Worm (Caenorhabditis elegans) whole organism, L4/young adult: Measurements from ENCODE around the gene gcy-34.

Source experiments
- W03F9.2 ChIP-seq: fragments of 150-350 bp; optimal IDR thresholded peaks from 2 replicates; lab custom pipeline; 2014; ENCODE audit warnings: missing biosample characterization, missing genetic modification characterization
- dao-5 ChIP-seq: sonication (generic microtip); optimal IDR thresholded peaks from 2 replicates; lab custom pipeline; 2016; ENCODE audit warnings: missing genotype, missing genetic modification characterization, moderate library complexity, missing compliant biosample characterization
- him-1 ChIP-seq: sonication (generic microtip); optimal IDR thresholded peaks from 2 replicates; lab custom pipeline; 2016; ENCODE audit warnings: missing genotype, missing genetic modification reagents, missing genetic modification characterization, missing compliant biosample characterization

Gene gcy-34

ce11 chrV:13410688-13411087 is 25.0 kb upstream of the gcy-34 start, which contains the start of gene F53F1.4:
Gene F53F1.4 (plus strand): TSS chrV:13411077.
- TF ChIP-seq dao-5 (no peak), him-1 (no peak), W03F9.2 (tag; lab: Kevin White, UChicago) (no peak)

ce11 chrV:13409089-13409488 is 23.4 kb upstream of the gcy-34 start:
- TF ChIP-seq dao-5 = no peak
- TF ChIP-seq W03F9.2 (tag; lab: Kevin White, UChicago) = no peak
- TF ChIP-seq him-1 = no peak

ce11 chrV:13408440-13408839 is 22.7 kb upstream of the gcy-34 start:
- TF ChIP-seq him-1 = no peak
- no peak for TF ChIP-seq W03F9.2 (tag; lab: Kevin White, UChicago)
- TF ChIP-seq dao-5 = no peak

ce11 chrV:13407913-13408312 is 22.2 kb upstream of the gcy-34 start, which contains the start of gene F53F1.3:
Gene F53F1.3 (plus strand): TSS chrV:13408242.
- no peak for TF ChIP-seq W03F9.2 (tag; lab: Kevin White, UChicago)
- no peak for TF ChIP-seq him-1
- TF ChIP-seq dao-5 = no peak

- TF ChIP-seq W03F9.2 (tag; lab: Kevin White, UChicago) (no peak), dao-5 (no peak), him-1 (no peak)
Observed at ce11 chrV:13406511-13406910, 20.8 kb upstream of the gcy-34 start, which contains the start of gene F53F1.2. Gene F53F1.2 (plus strand): TSS chrV:13406816.

- TF ChIP-seq dao-5 (no peak), W03F9.2 (tag; lab: Kevin White, UChicago) (no peak), him-1 (no peak)
Observed at ce11 chrV:13406032-13406431, 20.3 kb upstream of the gcy-34 start, which contains the start of gene cutl-1. Gene cutl-1 (minus strand): TSS chrV:13406114.

ce11 chrV:13402524-13402923 is 16.8 kb upstream of the gcy-34 start:
- TF ChIP-seq W03F9.2 (tag; lab: Kevin White, UChicago) (no peak), him-1 (no peak)

ce11 chrV:13401669-13402068 is 16.0 kb upstream of the gcy-34 start:
- TF ChIP-seq W03F9.2 (tag; lab: Kevin White, UChicago) (no peak), dao-5 (no peak), him-1 (no peak)

- no peak for TF ChIP-seq W03F9.2 (tag; lab: Kevin White, UChicago)
- TF ChIP-seq him-1 = peak; percentile 70
Observed at ce11 chrV:13396426-13396825, 10.7 kb upstream of the gcy-34 start.

ce11 chrV:13394968-13395367 is 9.3 kb upstream of the gcy-34 start:
- TF ChIP-seq W03F9.2 (tag; lab: Kevin White, UChicago) = no peak

ce11 chrV:13393333-13393803 is 7.7 kb upstream of the gcy-34 start:
- no peak for TF ChIP-seq W03F9.2 (tag; lab: Kevin White, UChicago)
- TF ChIP-seq him-1 = no peak
- no peak for TF ChIP-seq dao-5

ce11 chrV:13391378-13392258 is 5.9 kb upstream of the gcy-34 start, which contains the start of gene somi-1:
Gene somi-1 (minus strand): TSS chrV:13391395.
- no peak for TF ChIP-seq dao-5
- peak; percentile 8 for TF ChIP-seq him-1

- no peak for TF ChIP-seq W03F9.2 (tag; lab: Kevin White, UChicago)
- TF ChIP-seq dao-5 = no peak
- TF ChIP-seq him-1 = no peak
Observed at ce11 chrV:13390936-13391335, 5.2 kb upstream of the gcy-34 start.

- no peak for TF ChIP-seq him-1
- TF ChIP-seq dao-5 = no peak
- TF ChIP-seq W03F9.2 (tag; lab: Kevin White, UChicago) = no peak
Observed at ce11 chrV:13389454-13389853, 3.8 kb upstream of the gcy-34 start.

- TF ChIP-seq W03F9.2 (tag; lab: Kevin White, UChicago) (no peak), him-1 (no peak), dao-5 (no peak)
Observed at ce11 chrV:13388961-13389360, 3.3 kb upstream of the gcy-34 start.
